Worm (Caenorhabditis elegans): Measurements from ENCODE around the gene srbc-5.

DNA sequence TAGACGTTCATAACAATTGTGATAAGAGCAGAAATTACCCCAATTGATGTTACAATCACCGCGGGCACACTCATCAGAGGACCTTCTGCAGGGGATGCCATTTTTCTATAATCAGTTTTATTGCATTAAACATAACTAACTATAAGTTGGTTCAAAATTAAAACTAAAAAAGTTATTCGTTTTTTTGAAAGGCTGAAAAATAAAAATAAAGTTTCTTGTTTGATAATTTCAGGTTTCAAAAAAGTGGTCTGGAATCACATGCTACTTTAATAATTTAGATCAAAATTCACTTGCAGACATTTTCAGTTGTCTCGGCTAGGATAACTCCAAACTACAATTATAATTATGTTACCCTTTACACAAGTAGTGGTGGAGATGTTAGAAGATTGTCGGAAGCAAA, 41.7 kb downstream of the srbc-5 start, which contains the start of gene srbc-1:
- TF ChIP-seq mep-1 (tag; optimal IDR thresholded peaks at IDR 0.05), result no peak
- no peak for TF ChIP-seq fkh-10 (GFP tag; optimal IDR thresholded peaks at IDR 0.05)
- TF ChIP-seq ceh-28 (tag; optimal IDR thresholded peaks at IDR 0.05), result no peak
- TF ChIP-seq lin-15B (tag; optimal IDR thresholded peaks at IDR 0.05), result no peak
- TF ChIP-seq zip-11 (GFP tag; IDR thresholded peaks at IDR 0.05), result no peak
- TF ChIP-seq hlh-30 (tag; optimal IDR thresholded peaks at IDR 0.05; ENCODE audit: insufficient read depth), result no peak
- no peak for TF ChIP-seq unc-130 (GFP tag; optimal IDR thresholded peaks at IDR 0.05)
- no peak for TF ChIP-seq nhr-76 (tag; optimal IDR thresholded peaks at IDR 0.05)
- no peak for TF ChIP-seq nhr-11 (tag; optimal IDR thresholded peaks at IDR 0.05)
- TF ChIP-seq unc-39 (tag; optimal IDR thresholded peaks at IDR 0.05), result no peak
- TF ChIP-seq pqm-1 (tag; optimal IDR thresholded peaks at IDR 0.05), result no peak
